Worm (Caenorhabditis elegans) whole organism, late embryonic: ENCODE results near the gene K08E7.4.
A peak's percentile ranks its signal among the peaks of the same experiment; 100 is the strongest.

Experiments
- C08G9.2 ChIP-seq: sonication (generic microtip); optimal IDR thresholded peaks from 2 replicates; lab custom pipeline; 2016; ENCODE audit warnings: mild to moderate bottlenecking, missing genetic modification characterization, moderate library complexity, missing compliant biosample characterization
- C38D4.7 ChIP-seq: fragments of 200-800 bp; sonication (Bioruptor generic); optimal IDR thresholded peaks from 2 replicates; lab custom pipeline; 2018; ENCODE audit warnings: mild to moderate bottlenecking, missing genetic modification characterization, moderate library complexity, missing compliant biosample characterization
- K09A11.1 ChIP-seq: sonication (generic microtip); optimal IDR thresholded peaks from 2 replicates; lab custom pipeline; 2017; ENCODE audit warnings: antibody characterized with exemption, mild to moderate bottlenecking, missing genetic modification characterization, missing compliant biosample characterization; ENCODE audit not compliant: insufficient read depth
- ahr-1 ChIP-seq: sonication (generic microtip); optimal IDR thresholded peaks from 2 replicates; lab custom pipeline; 2016; ENCODE audit warnings: missing genetic modification characterization, missing compliant biosample characterization
- ama-1 ChIP-seq: fragments of 150-350 bp; optimal IDR thresholded peaks from 2 replicates; lab custom pipeline; 2014
- ceh-14 ChIP-seq: sonication (generic microtip); optimal IDR thresholded peaks from 2 replicates; lab custom pipeline; 2016; ENCODE audit warnings: missing genotype, missing genetic modification characterization, missing compliant biosample characterization
- ceh-19 ChIP-seq: fragments of 200-800 bp; sonication (Bioruptor generic); optimal IDR thresholded peaks from 2 replicates; lab custom pipeline; 2018; ENCODE audit warnings: mild to moderate bottlenecking, missing genetic modification characterization, missing compliant biosample characterization
- ceh-24 ChIP-seq: sonication (generic microtip); optimal IDR thresholded peaks from 2 replicates; lab custom pipeline; 2016; ENCODE audit warnings: mild to moderate bottlenecking, missing genetic modification characterization, missing compliant biosample characterization
- ceh-30 ChIP-seq: fragments of 150-350 bp; optimal IDR thresholded peaks from 2 replicates; lab custom pipeline; 2014; ENCODE audit warnings: missing biosample characterization, missing genetic modification characterization
- ceh-31 ChIP-seq: sonication (generic microtip); optimal IDR thresholded peaks from 2 replicates; lab custom pipeline; 2016; ENCODE audit warnings: missing genetic modification characterization, missing compliant biosample characterization
- ceh-48 ChIP-seq: sonication (generic microtip); optimal IDR thresholded peaks from 2 replicates; lab custom pipeline; 2016; ENCODE audit warnings: missing genetic modification characterization, inconsistent platforms, missing compliant biosample characterization
- che-1 ChIP-seq: sonication (generic microtip); optimal IDR thresholded peaks from 2 replicates; lab custom pipeline; 2016; ENCODE audit warnings: mild to moderate bottlenecking, missing genetic modification characterization, missing compliant biosample characterization
- dve-1 ChIP-seq: sonication (generic microtip); optimal IDR thresholded peaks from 2 replicates; lab custom pipeline; 2017; ENCODE audit warnings: antibody characterized with exemption, mild to moderate bottlenecking, missing genetic modification characterization, missing compliant biosample characterization
- gmeb-2 ChIP-seq: sonication (generic microtip); optimal IDR thresholded peaks from 2 replicates; lab custom pipeline; 2016; ENCODE audit warnings: missing genetic modification characterization, inconsistent platforms, missing compliant biosample characterization
- hlh-13 ChIP-seq: fragments of 200-800 bp; sonication (Bioruptor generic); optimal IDR thresholded peaks from 2 replicates; lab custom pipeline; 2018; ENCODE audit warnings: mild to moderate bottlenecking, missing genetic modification characterization, missing compliant biosample characterization
- hlh-15 ChIP-seq: sonication (generic microtip); optimal IDR thresholded peaks from 2 replicates; lab custom pipeline; 2016; ENCODE audit warnings: missing genetic modification characterization, missing compliant biosample characterization
- hlh-6 ChIP-seq: sonication (generic microtip); optimal IDR thresholded peaks from 2 replicates; lab custom pipeline; 2016; ENCODE audit warnings: missing genotype, missing genetic modification characterization, missing compliant biosample characterization
- hlh-8 ChIP-seq: sonication (generic microtip); optimal IDR thresholded peaks from 2 replicates; lab custom pipeline; 2016; ENCODE audit warnings: missing genotype, missing genetic modification characterization, missing compliant biosample characterization
- lim-6 ChIP-seq: sonication (generic microtip); optimal IDR thresholded peaks from 2 replicates; lab custom pipeline; 2016; ENCODE audit warnings: missing genetic modification characterization, missing compliant biosample characterization
- lin-11 ChIP-seq: fragments of 200-800 bp; sonication (Bioruptor generic); optimal IDR thresholded peaks from 2 replicates; lab custom pipeline; 2018; ENCODE audit warnings: mild to moderate bottlenecking, missing genetic modification characterization, missing compliant biosample characterization
- mec-3 ChIP-seq: sonication (generic microtip); optimal IDR thresholded peaks from 2 replicates; lab custom pipeline; 2016; ENCODE audit warnings: borderline replicate concordance, missing genetic modification characterization, missing compliant biosample characterization
- nfya-1 ChIP-seq: sonication (generic microtip); optimal IDR thresholded peaks from 2 replicates; lab custom pipeline; 2017; ENCODE audit warnings: missing genetic modification characterization, mild to moderate bottlenecking, missing compliant biosample characterization, antibody characterized with exemption, moderate library complexity
- nhr-11 ChIP-seq: fragments of 150-350 bp; optimal IDR thresholded peaks from 2 replicates; lab custom pipeline; 2014; ENCODE audit warnings: missing biosample characterization, missing genetic modification characterization
- npax-4 ChIP-seq: sonication (generic microtip); optimal IDR thresholded peaks from 2 replicates; lab custom pipeline; 2016; ENCODE audit warnings: missing genetic modification characterization, missing compliant biosample characterization
- odd-2 ChIP-seq: sonication (generic microtip); optimal IDR thresholded peaks from 2 replicates; lab custom pipeline; 2017; ENCODE audit warnings: antibody characterized with exemption, mild to moderate bottlenecking, missing genetic modification characterization, missing compliant biosample characterization
- pag-3 ChIP-seq: sonication (generic microtip); optimal IDR thresholded peaks from 2 replicates; lab custom pipeline; 2016; ENCODE audit warnings: missing compliant biosample characterization, missing genetic modification characterization, borderline replicate concordance
- pat-9 ChIP-seq: fragments of 200-800 bp; sonication (Bioruptor generic); optimal IDR thresholded peaks from 2 replicates; lab custom pipeline; 2018; ENCODE audit warnings: mild to moderate bottlenecking, missing genetic modification characterization, moderate library complexity, missing compliant biosample characterization
- pax-1 ChIP-seq: fragments of 150-350 bp; optimal IDR thresholded peaks from 2 replicates; lab custom pipeline; 2014; ENCODE audit warnings: missing biosample characterization, missing genetic modification characterization
- pha-4 ChIP-seq: fragments of 150-350 bp; optimal IDR thresholded peaks from 2 replicates; lab custom pipeline; 2018; ENCODE audit warnings: missing biosample characterization, missing genetic modification reagents, missing genetic modification characterization
- pqm-1 ChIP-seq: sonication (generic microtip); optimal IDR thresholded peaks from 2 replicates; lab custom pipeline; 2016; ENCODE audit warnings: missing genetic modification characterization, missing compliant biosample characterization
- pros-1 ChIP-seq: fragments of 150-350 bp; optimal IDR thresholded peaks from 2 replicates; lab custom pipeline; 2014; ENCODE audit warnings: missing biosample characterization, missing genetic modification reagents, missing genetic modification characterization
- ref-2 ChIP-seq: sonication (generic microtip); optimal IDR thresholded peaks from 2 replicates; lab custom pipeline; 2016; ENCODE audit warnings: missing genetic modification characterization, missing compliant biosample characterization
- rnt-1 ChIP-seq: sonication (generic microtip); optimal IDR thresholded peaks from 2 replicates; lab custom pipeline; 2016; ENCODE audit warnings: missing genetic modification characterization, missing compliant biosample characterization
- sdc-2 ChIP-seq: sonication (generic microtip); optimal IDR thresholded peaks from 2 replicates; lab custom pipeline; 2016; ENCODE audit warnings: missing genotype, missing genetic modification characterization, missing compliant biosample characterization
- sox-2 ChIP-seq: fragments of 200-800 bp; sonication (Bioruptor generic); IDR thresholded peaks from 2 replicates; pipeline ENCODE4 v1.3.6; 2022; ENCODE audit warnings: missing genetic modification reagents, missing genetic modification characterization, missing compliant biosample characterization
- sox-4 ChIP-seq: sonication (generic microtip); optimal IDR thresholded peaks from 2 replicates; lab custom pipeline; 2017; ENCODE audit warnings: mild to moderate bottlenecking, missing genetic modification characterization, inconsistent platforms, missing compliant biosample characterization
- tbx-2 ChIP-seq: sonication (generic microtip); optimal IDR thresholded peaks from 2 replicates; lab custom pipeline; 2016; ENCODE audit warnings: missing genetic modification characterization, missing compliant biosample characterization
- ttx-3 ChIP-seq: sonication (generic microtip); optimal IDR thresholded peaks from 2 replicates; lab custom pipeline; 2016; ENCODE audit warnings: missing genetic modification reagents, missing genetic modification characterization, missing compliant biosample characterization
- unc-3 ChIP-seq, 2 experiments: fragments of 200-800 bp in 1 of 2; sonication (Bioruptor generic) in 1 of 2; sonication (generic microtip) in 1 of 2; conservative IDR thresholded peaks in 1 of 2; optimal IDR thresholded peaks in 1 of 2; 2 replicates each; pipeline versions ENCODE4 v1.3.6 to Lab custom; 2016 to 2022; ENCODE audit warnings: missing compliant biosample characterization in 2 of 2, missing genetic modification characterization in 2 of 2, missing genetic modification reagents in 1 of 2
- unc-42 ChIP-seq: sonication (generic microtip); optimal IDR thresholded peaks from 2 replicates; lab custom pipeline; 2016; ENCODE audit warnings: missing genotype, missing genetic modification characterization, missing compliant biosample characterization
- unc-55 ChIP-seq: sonication (generic microtip); optimal IDR thresholded peaks from 2 replicates; lab custom pipeline; 2017; ENCODE audit warnings: missing biosample characterization, missing genetic modification reagents, missing genetic modification characterization
- unc-86 ChIP-seq: sonication (generic microtip); optimal IDR thresholded peaks from 2 replicates; lab custom pipeline; 2016; ENCODE audit warnings: missing genetic modification characterization, missing compliant biosample characterization
- zip-5 ChIP-seq: sonication (generic microtip); optimal IDR thresholded peaks from 2 replicates; lab custom pipeline; 2016; ENCODE audit warnings: missing genetic modification characterization, missing compliant biosample characterization

The K08E7.4 gene

ce11 chrIV:12571047-12571446 lies at the start of gene K08E7.4:
TSS of gene K08E7.4 (minus strand) at chrIV:12571147.
- TF ChIP-seq hlh-15 (tag; lab: Kevin White, UChicago) (no peak), npax-4 (tag; lab: Kevin White, UChicago) (no peak), pha-4 (tag; lab: Kevin White, UChicago) (no peak), pros-1 (no peak), hlh-6 (no peak), mec-3 (tag; lab: Kevin White, UChicago) (no peak), lin-11 (no peak), unc-3 (GFP tag; conservative IDR thresholded peaks at IDR 0.05; lab: Robert Waterston, UW) (no peak), unc-3 (tag; optimal IDR thresholded peaks at IDR 0.05; lab: Kevin White, UChicago) (no peak), pag-3 (tag; lab: Kevin White, UChicago) (no peak)

- TF ChIP-seq nhr-11 (tag; lab: Kevin White, UChicago) (no peak), pat-9 (tag; lab: Kevin White, UChicago) (no peak), unc-42 (no peak), sdc-2 (tag; lab: Kevin White, UChicago) (no peak), pqm-1 (tag; lab: Kevin White, UChicago) (no peak), ama-1 (lab: Kevin White, UChicago) (no peak), sox-2 (peak; percentile 77), ceh-48 (tag; lab: Kevin White, UChicago) (no peak), C08G9.2 (tag; lab: Kevin White, UChicago) (no peak)
These were observed 47.9 kb upstream of the K08E7.4 start for ce11 chrIV:12618877-12619276.

- TF ChIP-seq sox-2 (no peak), unc-42 (no peak), sox-4 (tag; lab: Kevin White, UChicago) (no peak), ceh-24 (tag; lab: Kevin White, UChicago) (no peak), ceh-30 (no peak), ceh-31 (tag; lab: Kevin White, UChicago) (no peak)
These were observed 47.0 kb upstream of the K08E7.4 start for ce11 chrIV:12617934-12618333.

ce11 chrIV:12616943-12617689 lies 46.2 kb upstream of the K08E7.4 start:
- peak; percentile 0 for TF ChIP-seq che-1 (tag; lab: Kevin White, UChicago)
- TF ChIP-seq ceh-48 (tag; lab: Kevin White, UChicago), result peak; percentile 72
- no peak for TF ChIP-seq ama-1 (lab: Kevin White, UChicago)
- TF ChIP-seq ahr-1 (tag; lab: Kevin White, UChicago), result no peak
- peak; percentile 4 for TF ChIP-seq zip-5
- peak; percentile 99 for TF ChIP-seq nfya-1 (tag; lab: Kevin White, UChicago)
- peak; percentile 45 for TF ChIP-seq unc-55 (GFP tag; lab: Kevin White, UChicago)
- no peak for TF ChIP-seq ttx-3 (tag; lab: Kevin White, UChicago)

DNA sequence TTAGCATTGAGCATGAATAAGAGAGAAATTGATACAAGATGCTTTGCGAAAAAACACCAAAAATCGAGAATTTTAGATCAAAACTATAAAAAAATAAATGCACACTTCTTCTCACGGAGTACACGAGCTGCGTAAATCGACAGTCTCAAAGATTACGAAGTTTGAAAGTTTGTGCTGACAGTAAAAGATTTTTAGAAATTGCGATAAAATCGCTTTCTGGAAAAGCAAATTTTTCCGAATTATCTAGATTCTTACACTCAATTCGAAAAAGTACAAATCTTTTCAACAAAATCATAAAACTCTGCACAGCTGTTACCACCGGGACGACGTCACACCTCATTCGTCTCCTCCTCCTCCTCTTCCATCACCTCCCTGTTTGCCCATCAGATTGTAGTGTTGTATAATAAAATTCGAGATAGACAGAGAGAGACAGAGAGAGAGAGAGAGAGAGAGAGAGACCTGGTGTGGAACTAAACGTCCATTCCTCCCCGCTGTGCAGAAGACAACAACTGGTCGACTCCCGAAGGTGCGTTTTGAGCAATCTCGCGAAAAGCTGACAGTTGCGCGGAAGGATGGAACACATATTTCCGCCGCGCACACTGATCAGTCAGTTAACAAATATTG lies 44.3 kb upstream of the K08E7.4 start:
- TF ChIP-seq pqm-1 (tag; lab: Kevin White, UChicago) (no peak), unc-86 (tag; lab: Kevin White, UChicago) (no peak), K09A11.1 (no peak), gmeb-2 (tag; lab: Kevin White, UChicago) (no peak), pha-4 (tag; lab: Kevin White, UChicago) (no peak), hlh-8 (tag; lab: Kevin White, UChicago) (no peak), hlh-13 (GFP tag; lab: Kevin White, UChicago) (no peak), ceh-19 (GFP tag; lab: Kevin White, UChicago) (no peak), lim-6 (tag; lab: Kevin White, UChicago) (no peak), odd-2 (tag; lab: Kevin White, UChicago) (no peak), ref-2 (tag; lab: Kevin White, UChicago) (peak; percentile 0), tbx-2 (tag; lab: Kevin White, UChicago) (peak; percentile 61), C38D4.7 (GFP tag; lab: Kevin White, UChicago) (no peak), nfya-1 (tag; lab: Kevin White, UChicago) (peak; percentile 21), ceh-14 (no peak), pax-1 (tag; lab: Kevin White, UChicago) (no peak), rnt-1 (tag; lab: Kevin White, UChicago) (no peak), dve-1 (peak; percentile 0), unc-55 (GFP tag; lab: Kevin White, UChicago) (peak; percentile 28)
